Worm (Caenorhabditis elegans) whole organism, L4 larva: ENCODE measurements around the gene coq-3.
A peak's percentile ranks its signal among the peaks of the same experiment; 100 is the strongest.

Source experiments
- D1046.2 ChIP-seq: fragments of 200-800 bp; sonication (Bioruptor generic); IDR thresholded peaks from 2 replicates; pipeline ENCODE4 v1.3.6; 2022; ENCODE audit warnings: missing genetic modification characterization, missing compliant biosample characterization
- F10B5.3 ChIP-seq: sonication (generic microtip); optimal IDR thresholded peaks from 2 replicates; lab custom pipeline; 2016; ENCODE audit warnings: mild to moderate bottlenecking, missing genetic modification characterization, missing compliant biosample characterization
- F37D6.2 ChIP-seq: sonication (generic microtip); optimal IDR thresholded peaks from 2 replicates; lab custom pipeline; 2016; ENCODE audit warnings: mild to moderate bottlenecking, missing genetic modification characterization, missing compliant biosample characterization
- R02D3.7 ChIP-seq: fragments of 150-350 bp; sonication (generic microtip); optimal IDR thresholded peaks from 3 replicates; lab custom pipeline; 2014; ENCODE audit warnings: missing biosample characterization, missing genetic modification characterization
- T20F7.1 ChIP-seq: fragments of 200-800 bp; sonication (Bioruptor generic); optimal IDR thresholded peaks from 2 replicates; lab custom pipeline; 2018; ENCODE audit warnings: mild to moderate bottlenecking, missing genetic modification characterization, missing compliant biosample characterization
- T26A8.4 ChIP-seq: fragments of 200-800 bp; sonication (Bioruptor generic); IDR thresholded peaks from 2 replicates; pipeline ENCODE4 v1.3.6; 2022; ENCODE audit warnings: missing genetic modification characterization, missing compliant biosample characterization
- Y105C5A.15 ChIP-seq: fragments of 200-800 bp; sonication (Bioruptor generic); IDR thresholded peaks from 2 replicates; pipeline ENCODE4 v1.3.6; 2022; ENCODE audit warnings: missing genetic modification characterization, missing compliant biosample characterization
- Y5F2A.4 ChIP-seq: fragments of 200-800 bp; sonication (Bioruptor generic); optimal IDR thresholded peaks from 2 replicates; lab custom pipeline; 2018; ENCODE audit warnings: mild to moderate bottlenecking, missing genetic modification characterization, missing compliant biosample characterization
- Y75B8A.6 ChIP-seq: fragments of 200-800 bp; sonication (Bioruptor generic); IDR thresholded peaks from 2 replicates; pipeline ENCODE4 v1.3.6; 2022; ENCODE audit warnings: missing genetic modification reagents, missing genetic modification characterization, missing compliant biosample characterization
- ZK546.5 ChIP-seq, 2 experiments: sonication (generic microtip); optimal IDR thresholded peaks; 2 replicates each; lab custom pipeline; 2017; ENCODE audit warnings: missing biosample characterization in 2 of 2, missing genetic modification characterization in 2 of 2
- aha-1 ChIP-seq: fragments of 150-350 bp; peaks from one replicate; lab custom pipeline; 2014; ENCODE audit warnings: missing biosample characterization, missing genetic modification characterization
- ceh-32 ChIP-seq: sonication (generic microtip); optimal IDR thresholded peaks from 2 replicates; lab custom pipeline; 2016; ENCODE audit warnings: mild to moderate bottlenecking, missing genetic modification characterization, missing compliant biosample characterization; ENCODE audit not compliant: poor library complexity
- ceh-44 ChIP-seq: fragments of 200-800 bp; sonication (Bioruptor generic); IDR thresholded peaks from 2 replicates; pipeline ENCODE4 v1.3.6; 2022; ENCODE audit warnings: missing genetic modification reagents, missing genetic modification characterization, missing compliant biosample characterization
- ces-1 ChIP-seq: fragments of 150-350 bp; sonication (generic microtip); optimal IDR thresholded peaks from 4 replicates; lab custom pipeline; 2014; ENCODE audit warnings: missing biosample characterization, missing genetic modification reagents, missing genetic modification characterization
- daf-12 ChIP-seq: fragments of 150-350 bp; optimal IDR thresholded peaks from 2 replicates; lab custom pipeline; 2014; ENCODE audit warnings: missing biosample characterization, missing genetic modification reagents, missing genetic modification characterization
- daf-16 ChIP-seq, 3 experiments: sonication (generic microtip); optimal IDR thresholded peaks; 2 replicates each; lab custom pipeline; 2016 to 2017; ENCODE audit warnings: missing genetic modification characterization in 3 of 3, missing genetic modification reagents in 3 of 3, mild to moderate bottlenecking in 2 of 3, missing compliant biosample characterization in 2 of 3, missing biosample characterization in 1 of 3, moderate library complexity in 1 of 3
- dmd-8 ChIP-seq: fragments of 200-800 bp; sonication (Bioruptor generic); IDR thresholded peaks from 2 replicates; pipeline ENCODE4 v1.3.6; 2022; ENCODE audit warnings: missing genetic modification characterization, missing compliant biosample characterization
- dpl-1 ChIP-seq: fragments of 150-350 bp; optimal IDR thresholded peaks from 2 replicates; lab custom pipeline; 2014; ENCODE audit warnings: missing biosample characterization, missing genetic modification reagents, missing genetic modification characterization
- duxl-1 ChIP-seq: sonication (generic microtip); optimal IDR thresholded peaks from 2 replicates; lab custom pipeline; 2016; ENCODE audit warnings: mild to moderate bottlenecking, missing genetic modification characterization, moderate library complexity, missing compliant biosample characterization; ENCODE audit not compliant: poor library complexity
- egl-43 ChIP-seq: fragments of 200-800 bp; sonication (Bioruptor generic); IDR thresholded peaks from 2 replicates; pipeline ENCODE4 v1.3.6; 2022; ENCODE audit warnings: missing genetic modification reagents, missing genetic modification characterization, missing compliant biosample characterization
- fkh-10 ChIP-seq: fragments of 150-350 bp; optimal IDR thresholded peaks from 2 replicates; lab custom pipeline; 2014; ENCODE audit warnings: missing biosample characterization, missing genetic modification reagents, missing genetic modification characterization
- fos-1 ChIP-seq: fragments of 150-350 bp; optimal IDR thresholded peaks from 2 replicates; lab custom pipeline; 2014; ENCODE audit warnings: missing biosample characterization, missing genetic modification characterization
- hlh-30 ChIP-seq: sonication (generic microtip); optimal IDR thresholded peaks from 2 replicates; lab custom pipeline; 2017; ENCODE audit warnings: antibody characterized with exemption, mild to moderate bottlenecking, missing genetic modification characterization, missing compliant biosample characterization; ENCODE audit not compliant: insufficient read depth
- hmg-1.1 ChIP-seq: fragments of 200-800 bp; sonication (Bioruptor generic); IDR thresholded peaks from 2 replicates; pipeline ENCODE4 v1.3.6; 2022; ENCODE audit warnings: missing genetic modification reagents, missing genetic modification characterization, missing compliant biosample characterization
- lim-7 ChIP-seq: fragments of 200-800 bp; sonication (Bioruptor generic); IDR thresholded peaks from 2 replicates; pipeline ENCODE4 v1.3.6; 2022; ENCODE audit warnings: missing genetic modification characterization, missing compliant biosample characterization
- lin-1 ChIP-seq: fragments of 200-800 bp; sonication (Bioruptor generic); IDR thresholded peaks from 2 replicates; pipeline ENCODE4 v1.3.6; 2022; ENCODE audit warnings: missing genetic modification reagents, missing genetic modification characterization, missing compliant biosample characterization
- lin-13 ChIP-seq: fragments of 150-350 bp; optimal IDR thresholded peaks from 2 replicates; lab custom pipeline; 2014; ENCODE audit warnings: missing biosample characterization, missing genetic modification reagents, missing genetic modification characterization
- lin-15B ChIP-seq: fragments of 150-350 bp; sonication (generic microtip); optimal IDR thresholded peaks from 3 replicates; lab custom pipeline; 2014; ENCODE audit warnings: missing biosample characterization, missing genetic modification characterization
- lin-29 ChIP-seq: fragments of 200-800 bp; sonication (Bioruptor generic); IDR thresholded peaks from 2 replicates; pipeline ENCODE4 v1.3.6; 2022; ENCODE audit warnings: missing genetic modification reagents, missing genetic modification characterization, missing compliant biosample characterization
- mdl-1 ChIP-seq, 2 experiments: fragments of 150-350 bp in 1 of 2; sonication (generic microtip) in 1 of 2; optimal IDR thresholded peaks; 2 replicates each; lab custom pipeline; 2014 to 2017; ENCODE audit warnings: missing biosample characterization in 2 of 2, missing genetic modification characterization in 2 of 2
- mdt-29 ChIP-seq: fragments of 200-800 bp; sonication (Bioruptor generic); IDR thresholded peaks from 2 replicates; pipeline ENCODE4 v1.3.6; 2022; ENCODE audit warnings: missing genetic modification reagents, missing genetic modification characterization, missing compliant biosample characterization
- mes-2 ChIP-seq: sonication (generic microtip); optimal IDR thresholded peaks from 2 replicates; lab custom pipeline; 2016; ENCODE audit warnings: missing genotype, mild to moderate bottlenecking, missing genetic modification characterization, missing compliant biosample characterization; ENCODE audit not compliant: poor library complexity, severe bottlenecking
- mxl-2 ChIP-seq: fragments of 200-800 bp; sonication (Bioruptor generic); conservative IDR thresholded peaks from 2 replicates; pipeline ENCODE4 v1.3.6; 2022; ENCODE audit warnings: missing genetic modification reagents, missing genetic modification characterization, missing compliant biosample characterization
- nhr-10 ChIP-seq: fragments of 150-350 bp; optimal IDR thresholded peaks from 2 replicates; lab custom pipeline; 2014; ENCODE audit warnings: missing biosample characterization, missing genetic modification characterization
- nhr-102 ChIP-seq: sonication (generic microtip); optimal IDR thresholded peaks from 2 replicates; lab custom pipeline; 2016; ENCODE audit warnings: mild to moderate bottlenecking, missing genetic modification characterization, moderate library complexity, missing compliant biosample characterization
- nhr-25 ChIP-seq: sonication (generic microtip); optimal IDR thresholded peaks from 2 replicates; lab custom pipeline; 2017; ENCODE audit warnings: missing genetic modification characterization, mild to moderate bottlenecking, missing compliant biosample characterization, antibody characterized with exemption, moderate library complexity, borderline replicate concordance; ENCODE audit not compliant: insufficient read depth
- nhr-28 ChIP-seq: fragments of 150-350 bp; optimal IDR thresholded peaks from 2 replicates; lab custom pipeline; 2014; ENCODE audit warnings: missing biosample characterization, missing genetic modification characterization
- nhr-41 ChIP-seq: fragments of 200-800 bp; sonication (Bioruptor generic); IDR thresholded peaks from 2 replicates; pipeline ENCODE4 v1.3.6; 2022; ENCODE audit warnings: missing genetic modification reagents, missing genetic modification characterization, missing compliant biosample characterization
- nhr-42 ChIP-seq: fragments of 200-800 bp; sonication (Bioruptor generic); IDR thresholded peaks from 2 replicates; pipeline ENCODE4 v1.3.6; 2022; ENCODE audit warnings: missing genetic modification characterization, missing compliant biosample characterization
- nhr-76 ChIP-seq: fragments of 150-350 bp; optimal IDR thresholded peaks from 2 replicates; lab custom pipeline; 2014; ENCODE audit warnings: missing biosample characterization, missing genetic modification characterization
- php-3 ChIP-seq: fragments of 200-800 bp; sonication (Bioruptor generic); IDR thresholded peaks from 2 replicates; pipeline ENCODE4 v1.3.6; 2022; ENCODE audit warnings: missing genetic modification reagents, missing genetic modification characterization, missing compliant biosample characterization
- sdz-12 ChIP-seq: fragments of 200-800 bp; sonication (Bioruptor generic); optimal IDR thresholded peaks from 2 replicates; lab custom pipeline; 2018; ENCODE audit warnings: mild to moderate bottlenecking, missing genetic modification characterization, missing compliant biosample characterization
- skn-1 ChIP-seq: fragments of 150-350 bp; optimal IDR thresholded peaks from 2 replicates; lab custom pipeline; 2014; ENCODE audit warnings: missing biosample characterization, missing genetic modification characterization
- tag-97 ChIP-seq: fragments of 200-800 bp; sonication (Bioruptor generic); IDR thresholded peaks from 2 replicates; pipeline ENCODE4 v1.3.6; 2022; ENCODE audit warnings: missing genetic modification characterization, missing compliant biosample characterization
- unc-39 ChIP-seq: sonication (generic microtip); optimal IDR thresholded peaks from 2 replicates; lab custom pipeline; 2017; ENCODE audit warnings: missing biosample characterization, missing genetic modification characterization
- unc-62 ChIP-seq, 3 experiments: fragments of 150-350 bp in 1 of 3; sonication (generic microtip); optimal IDR thresholded peaks in 2 of 3; peaks in 1 of 3; 1 replicate in 1 of 3; 2 replicates in 2 of 3; lab custom pipeline; 2014 to 2017; ENCODE audit warnings: missing biosample characterization in 3 of 3, missing genetic modification characterization in 3 of 3, missing genetic modification reagents in 3 of 3, missing genotype in 1 of 3
- zag-1 ChIP-seq: fragments of 150-350 bp; optimal IDR thresholded peaks from 2 replicates; lab custom pipeline; 2014; ENCODE audit warnings: missing biosample characterization, missing genetic modification characterization
- zip-11 ChIP-seq: fragments of 200-800 bp; sonication (Bioruptor generic); IDR thresholded peaks from 2 replicates; pipeline ENCODE4 v1.3.6; 2022; ENCODE audit warnings: missing genetic modification characterization, missing compliant biosample characterization
- zip-2 ChIP-seq: fragments of 150-350 bp; optimal IDR thresholded peaks from 2 replicates; lab custom pipeline; 2014; ENCODE audit warnings: missing biosample characterization, missing genetic modification characterization
- ztf-11 ChIP-seq: fragments of 150-350 bp; optimal IDR thresholded peaks from 2 replicates; lab custom pipeline; 2014; ENCODE audit warnings: missing biosample characterization, missing genetic modification characterization

The coq-3 gene

DNA sequence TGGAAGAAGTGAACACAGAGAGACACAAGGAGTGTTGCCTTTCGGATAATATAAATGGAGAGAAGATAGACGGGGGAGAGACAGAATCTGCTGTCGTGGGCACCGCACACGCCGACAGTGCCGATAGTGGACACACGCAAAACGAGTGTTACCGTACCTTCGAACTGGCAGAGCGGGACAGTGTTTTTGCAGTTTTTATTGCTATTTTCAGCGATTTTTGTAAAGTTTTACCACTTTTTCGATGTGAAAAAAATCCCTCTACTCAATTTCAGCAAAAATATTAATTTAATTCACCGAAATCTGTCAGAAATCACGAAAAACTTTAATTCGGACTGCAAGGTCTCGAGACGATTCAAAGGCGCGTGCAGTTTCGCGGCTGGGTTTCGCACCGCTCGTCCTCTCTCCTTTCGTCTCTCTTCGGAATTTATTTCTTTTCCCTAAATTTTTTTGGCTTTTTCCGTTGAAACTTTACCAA is 28.8 kb upstream of the coq-3 start, which contains the start of gene sec-61.A (continued):
- TF ChIP-seq ztf-11 (tag; lab: Kevin White, UChicago) (no peak), F37D6.2 (tag; lab: Kevin White, UChicago) (peak; percentile 41), daf-16 (GFP tag; optimal IDR thresholded peaks at IDR 0.05; lab: Kevin White, UChicago) (peak in 1 of 2 experiments; percentile 11), daf-16 (tag; optimal IDR thresholded peaks at IDR 0.05; lab: Kevin White, UChicago) (peak; percentile 14), zag-1 (tag; lab: Kevin White, UChicago) (no peak), mdl-1 (tag; optimal IDR thresholded peaks at IDR 0.05; lab: Kevin White, UChicago) (peak; percentile 16 to 82), nhr-42 (GFP tag; lab: Robert Waterston, UW) (no peak), unc-39 (tag; lab: Kevin White, UChicago) (no peak), Y75B8A.6 (GFP tag; lab: Robert Waterston, UW) (no peak), ceh-44 (GFP tag; lab: Robert Waterston, UW) (no peak), egl-43 (GFP tag; lab: Robert Waterston, UW) (peak; percentile 55; the same call in 1 of the 2 replicates), hmg-1.1 (peak; percentile 75), skn-1 (tag; lab: Kevin White, UChicago) (no peak), mes-2 (tag; lab: Kevin White, UChicago) (peak; percentile 55), hlh-30 (tag; lab: Kevin White, UChicago) (peak; percentile 85), daf-12 (no peak), D1046.2 (peak; percentile 99), nhr-102 (peak; percentile 66), T26A8.4 (no peak), dpl-1 (peak; percentile 74), F10B5.3 (tag; lab: Kevin White, UChicago) (no peak), unc-62 (GFP tag; optimal IDR thresholded peaks at IDR 0.05 in 1 of 2; lab: Kevin White, UChicago) (peak in 1 of 2 experiments; percentile 77), unc-62 (tag; optimal IDR thresholded peaks at IDR 0.05; lab: Kevin White, UChicago) (no peak), nhr-10 (tag; lab: Kevin White, UChicago) (no peak), ZK546.5 (tag; optimal IDR thresholded peaks at IDR 0.05; lab: Kevin White, UChicago) (no peak), php-3 (no peak), zip-2 (tag; lab: Kevin White, UChicago) (no peak), lim-7 (GFP tag; lab: Robert Waterston, UW) (0 out of 2 replicates have a peak, but pooled peaks have one; percentile 15), duxl-1 (tag; lab: Kevin White, UChicago) (peak; percentile 1), fos-1 (tag; lab: Kevin White, UChicago) (no peak), ces-1 (GFP tag; lab: Kevin White, UChicago) (no peak), tag-97 (no peak), T20F7.1 (peak; percentile 87), lin-13 (GFP tag; lab: Kevin White, UChicago) (peak; percentile 66), Y105C5A.15 (GFP tag; lab: Robert Waterston, UW) (no peak), sdz-12 (GFP tag; lab: Kevin White, UChicago) (no peak), mxl-2 (no peak), Y5F2A.4 (GFP tag; lab: Kevin White, UChicago) (no peak), nhr-25 (tag; lab: Kevin White, UChicago) (peak; percentile 47), nhr-76 (tag; lab: Kevin White, UChicago) (no peak), aha-1 (tag; lab: Kevin White, UChicago) (peak; percentile 51), ceh-32 (tag; lab: Kevin White, UChicago) (no peak), nhr-41 (GFP tag; lab: Robert Waterston, UW) (no peak), lin-15B (tag; lab: Kevin White, UChicago) (no peak), lin-29 (GFP tag; lab: Robert Waterston, UW) (no peak), nhr-28 (tag; lab: Kevin White, UChicago) (peak; percentile 35), zip-11 (GFP tag; lab: Robert Waterston, UW) (no peak), R02D3.7 (no peak), dmd-8 (GFP tag; lab: Robert Waterston, UW) (no peak), fkh-10 (GFP tag; lab: Kevin White, UChicago) (peak; percentile 73), lin-1 (GFP tag; lab: Robert Waterston, UW) (no peak), mdt-29 (GFP tag; lab: Robert Waterston, UW) (0 out of 2 replicates have a peak, but pooled peaks have one; percentile 53)
